Fruit fly (Drosophila melanogaster): ENCODE data around the gene CG10650.

Gene CG10650

dm6 chr2L:19019160-19019592 lies 23.4 kb upstream of the CG10650 start (continued):
- TF ChIP-seq CG14860 (GFP tag; IDR thresholded peaks at IDR 0.05; ENCODE audit: partially characterized antibody): no peak
- TF ChIP-seq knrl (GFP tag; IDR thresholded peaks at IDR 0.05; ENCODE audit: partially characterized antibody): no peak
- TF ChIP-seq CG2202 (tag; optimal IDR thresholded peaks at IDR 0.05): no peak
- TF ChIP-seq sug (tag; optimal IDR thresholded peaks at IDR 0.05): peak; percentile 29
- no peak for TF ChIP-seq CG18764 (GFP tag; optimal IDR thresholded peaks at IDR 0.05)
- no peak for TF ChIP-seq H2.0 (GFP tag; IDR thresholded peaks at IDR 0.05)
- TF ChIP-seq Mad (GFP tag; optimal IDR thresholded peaks at IDR 0.05): no peak
- no peak for TF ChIP-seq esg (GFP tag; conservative IDR thresholded peaks at IDR 0.05)
- peak; percentile 35 for TF ChIP-seq CG14710 (tag; optimal IDR thresholded peaks at IDR 0.05)
- TF ChIP-seq gcm (GFP tag; optimal IDR thresholded peaks at IDR 0.05): no peak
- no peak for TF ChIP-seq Usf (GFP tag; optimal IDR thresholded peaks at IDR 0.05)
- no peak for TF ChIP-seq CG8944 (GFP tag; optimal IDR thresholded peaks at IDR 0.05)
- no peak for TF ChIP-seq Dfd (GFP tag; optimal IDR thresholded peaks at IDR 0.05)
- TF ChIP-seq CG6654 (GFP tag; optimal IDR thresholded peaks at IDR 0.05): no peak
- TF ChIP-seq CG31224 (GFP tag; IDR thresholded peaks at IDR 0.05): no peak
- TF ChIP-seq CG12659 (GFP tag; optimal IDR thresholded peaks at IDR 0.05): peak; percentile 31
- no peak for TF ChIP-seq pzg (GFP tag; optimal IDR thresholded peaks at IDR 0.05)
- TF ChIP-seq ftz-f1 (GFP tag; optimal IDR thresholded peaks at IDR 0.05): no peak
- peak; percentile 33; the same call in 1 of the 2 replicates for TF ChIP-seq CG9215 (GFP tag; IDR thresholded peaks at IDR 0.05)
- TF ChIP-seq CG43689 (GFP tag; IDR thresholded peaks at IDR 0.05): no peak
- no peak for TF ChIP-seq Aef1 (GFP tag; IDR thresholded peaks at IDR 0.05)
- TF ChIP-seq cad (GFP tag; optimal IDR thresholded peaks at IDR 0.05): no peak
- TF ChIP-seq Fer3 (tag; optimal IDR thresholded peaks at IDR 0.05): no peak
- no peak for TF ChIP-seq sna (GFP tag; IDR thresholded peaks at IDR 0.05; ENCODE audit: partially characterized antibody)
- TF ChIP-seq CG30431 (GFP tag; optimal IDR thresholded peaks at IDR 0.05): no peak
- no peak for TF ChIP-seq kay (GFP tag; optimal IDR thresholded peaks at IDR 0.05)
- TF ChIP-seq slbo (GFP tag; IDR thresholded peaks at IDR 0.05): peak; percentile 31; the same call in 1 of the 2 replicates
- no peak for TF ChIP-seq CG3407 (GFP tag; optimal IDR thresholded peaks at IDR 0.05)
- TF ChIP-seq CG12391 (tag; optimal IDR thresholded peaks at IDR 0.05): peak; percentile 7
- TF ChIP-seq stwl (tag; optimal IDR thresholded peaks at IDR 0.05): no peak
- TF ChIP-seq CG7556 (GFP tag; optimal IDR thresholded peaks at IDR 0.05): peak; percentile 81
- no peak for TF ChIP-seq ttk (GFP tag; IDR thresholded peaks at IDR 0.05)
- no peak for TF ChIP-seq gcm2 (GFP tag; optimal IDR thresholded peaks at IDR 0.05)
- TF ChIP-seq CG15269 (tag; optimal IDR thresholded peaks at IDR 0.05): peak; percentile 44
- no peak for TF ChIP-seq disco-r (GFP tag; optimal IDR thresholded peaks at IDR 0.05)
- no peak for TF ChIP-seq CG17359 (tag; optimal IDR thresholded peaks at IDR 0.05)
- TF ChIP-seq gsb (GFP tag; IDR thresholded peaks at IDR 0.05): no peak
- TF ChIP-seq CG10565 (GFP tag; optimal IDR thresholded peaks at IDR 0.05): no peak
- peak; percentile 6 for TF ChIP-seq CG18476 (GFP tag; optimal IDR thresholded peaks at IDR 0.05)
- TF ChIP-seq p53 (GFP tag; optimal IDR thresholded peaks at IDR 0.05): no peak
- TF ChIP-seq sqz (GFP tag; optimal IDR thresholded peaks at IDR 0.05): no peak
- peak; percentile 22 for TF ChIP-seq CG10979 (tag; optimal IDR thresholded peaks at IDR 0.05)
- TF ChIP-seq CG1792 (GFP tag; optimal IDR thresholded peaks at IDR 0.05): no peak
- TF ChIP-seq CG12942 (GFP tag; optimal IDR thresholded peaks at IDR 0.05): no peak
- no peak for TF ChIP-seq CG10543 (GFP tag; optimal IDR thresholded peaks at IDR 0.05)
- TF ChIP-seq Sox102F (GFP tag; optimal IDR thresholded peaks at IDR 0.05): peak; percentile 5
- TF ChIP-seq CG13296 (GFP tag; optimal IDR thresholded peaks at IDR 0.05): peak; percentile 11
- no peak for TF ChIP-seq CG6683 (GFP tag; optimal IDR thresholded peaks at IDR 0.05)
- no peak for TF ChIP-seq CG12299 (tag; optimal IDR thresholded peaks at IDR 0.05)
- no peak for TF ChIP-seq Mrtf (GFP tag; IDR thresholded peaks at IDR 0.05)
- TF ChIP-seq al (GFP tag; IDR thresholded peaks at IDR 0.05): no peak

Measured in whole organism, embryonic.